Fruit fly (Drosophila melanogaster): ENCODE data around the gene Raf.

Gene Raf

DNA sequence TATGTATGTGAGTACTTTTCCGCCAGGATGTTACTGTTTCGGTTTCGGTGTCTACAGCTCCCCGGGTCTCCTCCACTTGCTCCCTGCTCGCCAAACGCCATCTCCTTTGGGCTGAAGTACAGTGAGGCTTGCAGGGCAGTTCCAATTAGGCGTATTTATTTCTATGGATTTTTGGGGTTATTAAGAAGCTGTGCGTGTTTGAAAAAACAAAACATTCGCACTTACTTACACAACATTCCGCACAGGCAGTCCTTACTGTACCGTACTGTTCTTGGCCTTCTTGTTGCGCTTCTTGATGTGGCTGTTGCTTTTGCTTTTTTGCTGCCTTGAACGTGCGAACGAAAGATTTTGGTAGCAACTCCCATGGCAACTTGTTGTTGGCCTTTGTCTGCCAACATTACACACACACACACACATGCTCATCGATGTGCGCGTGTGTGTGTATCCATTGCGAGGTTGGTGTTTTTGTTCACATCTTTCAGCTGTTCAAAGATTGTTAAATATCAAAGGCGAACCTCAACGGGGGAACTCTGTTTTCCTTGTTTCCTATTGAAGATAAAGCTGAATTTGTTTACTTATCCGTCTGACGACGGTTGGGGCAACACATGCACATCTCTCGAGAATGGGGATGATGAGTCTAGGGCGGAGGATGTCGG lies 26.8 kb downstream of the Raf start (continued):
- peak; percentile 11 for TF ChIP-seq Sry-δ (GFP tag; optimal IDR thresholded peaks at IDR 0.05)
- no peak for TF ChIP-seq CG13424 (tag; optimal IDR thresholded peaks at IDR 0.05)
- TF ChIP-seq vvl (GFP tag; IDR thresholded peaks at IDR 0.05): peak; percentile 71; the same call in 1 of the 2 replicates
- TF ChIP-seq org-1 (GFP tag; optimal IDR thresholded peaks at IDR 0.05): peak; percentile 61
- no peak for TF ChIP-seq CG42726 (GFP tag; IDR thresholded peaks at IDR 0.05; ENCODE audit: partially characterized antibody)
- no peak for TF ChIP-seq usp (GFP tag; optimal IDR thresholded peaks at IDR 0.05)
- no peak for TF ChIP-seq Taf1 (GFP tag; IDR thresholded peaks at IDR 0.05)
- peak; percentile 23 for TF ChIP-seq Atf-2 (GFP tag; optimal IDR thresholded peaks at IDR 0.05)
- no peak for TF ChIP-seq CG6765 (GFP tag; optimal IDR thresholded peaks at IDR 0.05)
- 0 out of 2 replicates have a peak, but pooled peaks have one; percentile 23 for TF ChIP-seq wdn (GFP tag; IDR thresholded peaks at IDR 0.05)
- no peak for TF ChIP-seq CG1647 (GFP tag; optimal IDR thresholded peaks at IDR 0.05)
- TF ChIP-seq CG13894 (tag; optimal IDR thresholded peaks at IDR 0.05): no peak
- peak; percentile 21 for TF ChIP-seq Atf3 (GFP tag; optimal IDR thresholded peaks at IDR 0.05)
- no peak for TF ChIP-seq Dip2 (GFP tag; IDR thresholded peaks at IDR 0.05)
- no peak for TF ChIP-seq CG11723 (GFP tag; optimal IDR thresholded peaks at IDR 0.05)
- peak; percentile 31 for TF ChIP-seq Meics (GFP tag; optimal IDR thresholded peaks at IDR 0.05)
- TF ChIP-seq so (GFP tag; IDR thresholded peaks at IDR 0.05): no peak
- TF ChIP-seq B-H1 (GFP tag; IDR thresholded peaks at IDR 0.05): peak; percentile 31; the same call in 1 of the 3 replicates
- TF ChIP-seq ham (GFP tag; IDR thresholded peaks at IDR 0.05): no peak
- no peak for TF ChIP-seq CG17912 (GFP tag; optimal IDR thresholded peaks at IDR 0.05)
- peak; percentile 67 for TF ChIP-seq CG8924 (tag; optimal IDR thresholded peaks at IDR 0.05)
- TF ChIP-seq p53 (GFP tag; optimal IDR thresholded peaks at IDR 0.05): no peak
- no peak for TF ChIP-seq CG6654 (GFP tag; optimal IDR thresholded peaks at IDR 0.05)
- TF ChIP-seq pfk (GFP tag; optimal IDR thresholded peaks at IDR 0.05): no peak
- TF ChIP-seq CG30431 (GFP tag; optimal IDR thresholded peaks at IDR 0.05): peak; percentile 2
- no peak for TF ChIP-seq crc (GFP tag; optimal IDR thresholded peaks at IDR 0.05)
- TF ChIP-seq wek (GFP tag; optimal IDR thresholded peaks at IDR 0.05): no peak
- TF ChIP-seq sug (tag; optimal IDR thresholded peaks at IDR 0.05): no peak
- no peak for TF ChIP-seq D19B (GFP tag; optimal IDR thresholded peaks at IDR 0.05)
- TF ChIP-seq odd (GFP tag; optimal IDR thresholded peaks at IDR 0.05): no peak
- no peak for TF ChIP-seq CG15601 (tag; optimal IDR thresholded peaks at IDR 0.05)
- TF ChIP-seq CG8089 (GFP tag; optimal IDR thresholded peaks at IDR 0.05): no peak
- TF ChIP-seq CG7745 (tag; optimal IDR thresholded peaks at IDR 0.05): no peak
- TF ChIP-seq kay (GFP tag; optimal IDR thresholded peaks at IDR 0.05): no peak
- TF ChIP-seq emc (GFP tag; optimal IDR thresholded peaks at IDR 0.05): no peak
- TF ChIP-seq sqz (GFP tag; optimal IDR thresholded peaks at IDR 0.05): no peak
- no peak for TF ChIP-seq CG6175 (GFP tag; IDR thresholded peaks at IDR 0.05)
- no peak for TF ChIP-seq knrl (GFP tag; IDR thresholded peaks at IDR 0.05; ENCODE audit: partially characterized antibody)
- TF ChIP-seq CG12942 (GFP tag; optimal IDR thresholded peaks at IDR 0.05): peak; percentile 33
- peak; percentile 49; the same call in 1 of the 2 replicates for TF ChIP-seq CG3847 (GFP tag; IDR thresholded peaks at IDR 0.05)
- no peak for TF ChIP-seq Oaz (GFP tag; IDR thresholded peaks at IDR 0.05)
- no peak for TF ChIP-seq pzg (GFP tag; optimal IDR thresholded peaks at IDR 0.05)
- 0 out of 3 replicates have a peak, but pooled peaks have one; percentile 42 for TF ChIP-seq otp (GFP tag; IDR thresholded peaks at IDR 0.05)
- TF ChIP-seq rib (GFP tag; IDR thresholded peaks at IDR 0.05): no peak
- TF ChIP-seq CG12104 (GFP tag; optimal IDR thresholded peaks at IDR 0.05): no peak
- peak; percentile 65 for TF ChIP-seq ara (GFP tag; IDR thresholded peaks at IDR 0.05)
- peak; percentile 54 for TF ChIP-seq tin (GFP tag; optimal IDR thresholded peaks at IDR 0.05)
- TF ChIP-seq CG18599 (GFP tag; optimal IDR thresholded peaks at IDR 0.05): peak; percentile 73
- TF ChIP-seq lilli (GFP tag; optimal IDR thresholded peaks at IDR 0.05): peak; percentile 65
- no peak for TF ChIP-seq CG16813 (GFP tag; IDR thresholded peaks at IDR 0.05; ENCODE audit: partially characterized antibody)
- no peak for TF ChIP-seq Mad (GFP tag; optimal IDR thresholded peaks at IDR 0.05)
